Worm (Caenorhabditis elegans) whole organism, late embryonic: ENCODE measurements around the gene srx-92.

ENCODE experiments used
- C38D4.7 ChIP-seq: fragments of 200-800 bp; sonication (Bioruptor generic); optimal IDR thresholded peaks from 2 replicates; lab custom pipeline; 2018; ENCODE audit warnings: mild to moderate bottlenecking, missing genetic modification characterization, moderate library complexity, missing compliant biosample characterization
- ceh-24 ChIP-seq: sonication (generic microtip); optimal IDR thresholded peaks from 2 replicates; lab custom pipeline; 2016; ENCODE audit warnings: mild to moderate bottlenecking, missing genetic modification characterization, missing compliant biosample characterization
- ceh-6 ChIP-seq: fragments of 200-800 bp; sonication (Bioruptor generic); optimal IDR thresholded peaks from 2 replicates; lab custom pipeline; 2018; ENCODE audit warnings: mild to moderate bottlenecking, missing genetic modification characterization, missing compliant biosample characterization
- fax-1 ChIP-seq: sonication (generic microtip); optimal IDR thresholded peaks from 2 replicates; lab custom pipeline; 2016; ENCODE audit warnings: missing genotype, missing genetic modification characterization, missing compliant biosample characterization
- fkh-10 ChIP-seq: fragments of 150-350 bp; optimal IDR thresholded peaks from 2 replicates; lab custom pipeline; 2014; ENCODE audit warnings: missing biosample characterization, missing genetic modification reagents, missing genetic modification characterization
- hlh-13 ChIP-seq: fragments of 200-800 bp; sonication (Bioruptor generic); optimal IDR thresholded peaks from 2 replicates; lab custom pipeline; 2018; ENCODE audit warnings: mild to moderate bottlenecking, missing genetic modification characterization, missing compliant biosample characterization
- nfya-1 ChIP-seq: sonication (generic microtip); optimal IDR thresholded peaks from 2 replicates; lab custom pipeline; 2017; ENCODE audit warnings: missing genetic modification characterization, mild to moderate bottlenecking, missing compliant biosample characterization, antibody characterized with exemption, moderate library complexity
- odd-2 ChIP-seq: sonication (generic microtip); optimal IDR thresholded peaks from 2 replicates; lab custom pipeline; 2017; ENCODE audit warnings: antibody characterized with exemption, mild to moderate bottlenecking, missing genetic modification characterization, missing compliant biosample characterization
- pha-2 ChIP-seq: sonication (generic microtip); optimal IDR thresholded peaks from 2 replicates; lab custom pipeline; 2017; ENCODE audit warnings: mild to moderate bottlenecking, missing genetic modification characterization, missing compliant biosample characterization
- pha-4 ChIP-seq: fragments of 150-350 bp; optimal IDR thresholded peaks from 2 replicates; lab custom pipeline; 2018; ENCODE audit warnings: missing biosample characterization, missing genetic modification reagents, missing genetic modification characterization
- pros-1 ChIP-seq: fragments of 150-350 bp; optimal IDR thresholded peaks from 2 replicates; lab custom pipeline; 2014; ENCODE audit warnings: missing biosample characterization, missing genetic modification reagents, missing genetic modification characterization
- tbx-7 ChIP-seq: sonication (generic microtip); optimal IDR thresholded peaks from 2 replicates; lab custom pipeline; 2016; ENCODE audit warnings: missing genotype, missing genetic modification characterization, missing compliant biosample characterization
- ttx-3 ChIP-seq: sonication (generic microtip); optimal IDR thresholded peaks from 2 replicates; lab custom pipeline; 2016; ENCODE audit warnings: missing genetic modification reagents, missing genetic modification characterization, missing compliant biosample characterization

ce11 chrV:7343522-7343921 lies 18.3 kb upstream of the srx-92 start, which contains the start of gene srh-244:
- TF ChIP-seq fkh-10 (GFP tag; lab: Kevin White, UChicago) (no peak), ceh-24 (tag; lab: Kevin White, UChicago) (no peak), ttx-3 (tag; lab: Kevin White, UChicago) (no peak), ceh-6 (no peak), odd-2 (tag; lab: Kevin White, UChicago) (no peak), nfya-1 (no peak), pha-2 (no peak), fax-1 (no peak), pha-4 (no peak), pros-1 (tag; lab: Kevin White, UChicago) (no peak), hlh-13 (no peak), C38D4.7 (GFP tag; lab: Kevin White, UChicago) (no peak), tbx-7 (tag; lab: Kevin White, UChicago) (no peak)
